Worm (Caenorhabditis elegans) whole organism, L1 larva: ENCODE measurements around the gene F20D6.12.

Source experiments
- C16A3.4 ChIP-seq: fragments of 150-350 bp; optimal IDR thresholded peaks from 2 replicates; lab custom pipeline; 2014; ENCODE audit warnings: missing biosample characterization, missing genetic modification characterization
- alr-1 ChIP-seq: fragments of 200-800 bp; sonication (Bioruptor generic); optimal IDR thresholded peaks from 2 replicates; lab custom pipeline; 2018; ENCODE audit warnings: borderline replicate concordance, mild to moderate bottlenecking, missing genetic modification characterization, missing compliant biosample characterization
- aly-2 ChIP-seq: fragments of 150-350 bp; optimal IDR thresholded peaks from 2 replicates; lab custom pipeline; 2014; ENCODE audit warnings: missing biosample characterization, missing genetic modification characterization
- ceh-82 ChIP-seq, 3 experiments: fragments of 150-350 bp in 1 of 3; sonication (generic microtip) in 2 of 3; optimal IDR thresholded peaks; 2 replicates each; lab custom pipeline; 2014 to 2017; ENCODE audit warnings: missing biosample characterization in 3 of 3, missing genetic modification characterization in 3 of 3
- efl-1 ChIP-seq, 4 experiments: fragments of 150-350 bp; optimal IDR thresholded peaks in 3 of 4; peaks in 1 of 4; 1 replicate in 1 of 4; 2 replicates in 3 of 4; lab custom pipeline; 2014; ENCODE audit warnings: missing biosample characterization in 2 of 4, missing genetic modification characterization in 2 of 4, missing genetic modification reagents in 2 of 4
- efl-3 ChIP-seq: fragments of 200-800 bp; sonication (Bioruptor generic); optimal IDR thresholded peaks from 2 replicates; lab custom pipeline; 2018; ENCODE audit warnings: mild to moderate bottlenecking, missing genetic modification characterization, missing compliant biosample characterization
- egl-13 ChIP-seq: sonication (generic microtip); optimal IDR thresholded peaks from 2 replicates; lab custom pipeline; 2016; ENCODE audit warnings: missing genotype, missing genetic modification reagents, missing genetic modification characterization, missing compliant biosample characterization
- elt-2 ChIP-seq: sonication (generic microtip); optimal IDR thresholded peaks from 2 replicates; lab custom pipeline; 2016; ENCODE audit warnings: missing genetic modification characterization, mild to moderate bottlenecking, inconsistent platforms, missing compliant biosample characterization, missing genetic modification reagents
- ets-5 ChIP-seq: fragments of 200-800 bp; sonication (Bioruptor generic); IDR thresholded peaks from 2 replicates; pipeline ENCODE4 v1.3.6; 2022; ENCODE audit warnings: missing genetic modification characterization, missing compliant biosample characterization
- fkh-4 ChIP-seq: sonication (generic microtip); optimal IDR thresholded peaks from 2 replicates; lab custom pipeline; 2016; ENCODE audit warnings: missing compliant biosample characterization, missing genetic modification characterization, borderline replicate concordance
- fkh-8 ChIP-seq: sonication (generic microtip); optimal IDR thresholded peaks from 2 replicates; lab custom pipeline; 2016; ENCODE audit warnings: mild to moderate bottlenecking, missing genetic modification characterization, missing compliant biosample characterization
- fos-1 ChIP-seq: fragments of 150-350 bp; optimal IDR thresholded peaks from 2 replicates; lab custom pipeline; 2014; ENCODE audit warnings: missing biosample characterization, missing genetic modification characterization
- irx-1 ChIP-seq: sonication (generic microtip); optimal IDR thresholded peaks from 2 replicates; lab custom pipeline; 2016; ENCODE audit warnings: missing genetic modification characterization, missing compliant biosample characterization
- jun-1 ChIP-seq: fragments of 150-350 bp; optimal IDR thresholded peaks from 2 replicates; lab custom pipeline; 2014; ENCODE audit warnings: missing biosample characterization, missing genetic modification reagents, missing genetic modification characterization
- lin-13 ChIP-seq: fragments of 150-350 bp; optimal IDR thresholded peaks from 2 replicates; lab custom pipeline; 2014; ENCODE audit warnings: missing biosample characterization, missing genetic modification reagents, missing genetic modification characterization
- lin-14 ChIP-seq: fragments of 200-800 bp; sonication (Bioruptor generic); optimal IDR thresholded peaks from 2 replicates; lab custom pipeline; 2018; ENCODE audit warnings: mild to moderate bottlenecking, missing genetic modification characterization, moderate library complexity, missing compliant biosample characterization
- lsy-2 ChIP-seq, 2 experiments: fragments of 150-350 bp; optimal IDR thresholded peaks; 2 replicates each; lab custom pipeline; 2014; ENCODE audit warnings: missing biosample characterization in 2 of 2, missing genetic modification characterization in 2 of 2
- mdl-1 ChIP-seq, 2 experiments: fragments of 150-350 bp; optimal IDR thresholded peaks; 2 replicates each; lab custom pipeline; 2014 to 2017; ENCODE audit warnings: missing biosample characterization in 2 of 2, missing genetic modification characterization in 2 of 2, inconsistent platforms in 1 of 2
- nhr-12 ChIP-seq: sonication (generic microtip); optimal IDR thresholded peaks from 2 replicates; lab custom pipeline; 2017; ENCODE audit warnings: missing biosample characterization, missing genetic modification characterization
- nhr-20 ChIP-seq: sonication (generic microtip); optimal IDR thresholded peaks from 2 replicates; lab custom pipeline; 2016; ENCODE audit warnings: mild to moderate bottlenecking, missing genetic modification characterization, missing compliant biosample characterization
- nhr-237 ChIP-seq: fragments of 150-350 bp; optimal IDR thresholded peaks from 2 replicates; lab custom pipeline; 2014; ENCODE audit warnings: missing biosample characterization, missing genetic modification characterization
- nhr-47 ChIP-seq: sonication (generic microtip); optimal IDR thresholded peaks from 2 replicates; lab custom pipeline; 2016; ENCODE audit warnings: mild to moderate bottlenecking, missing genetic modification characterization, moderate library complexity, missing compliant biosample characterization
- nhr-71 ChIP-seq: sonication (generic microtip); optimal IDR thresholded peaks from 2 replicates; lab custom pipeline; 2016; ENCODE audit warnings: mild to moderate bottlenecking, missing genetic modification characterization, moderate library complexity, missing compliant biosample characterization
- nhr-76 ChIP-seq: sonication (generic microtip); optimal IDR thresholded peaks from 2 replicates; lab custom pipeline; 2017; ENCODE audit warnings: missing biosample characterization, missing genetic modification characterization
- nhr-77 ChIP-seq: fragments of 150-350 bp; optimal IDR thresholded peaks from 2 replicates; lab custom pipeline; 2014; ENCODE audit warnings: missing biosample characterization, missing genetic modification characterization
- nhr-85 ChIP-seq: sonication (generic microtip); peaks from one replicate; lab custom pipeline; 2016; ENCODE audit warnings: missing genetic modification characterization, inconsistent platforms, missing compliant biosample characterization
- nhr-90 ChIP-seq: sonication (generic microtip); optimal IDR thresholded peaks from 2 replicates; lab custom pipeline; 2016; ENCODE audit warnings: mild to moderate bottlenecking, missing genetic modification characterization, missing compliant biosample characterization; ENCODE audit not compliant: poor library complexity
- pag-3 ChIP-seq: sonication (generic microtip); optimal IDR thresholded peaks from 2 replicates; lab custom pipeline; 2017; ENCODE audit warnings: missing genetic modification characterization, mild to moderate bottlenecking, missing compliant biosample characterization, antibody characterized with exemption, borderline replicate concordance; ENCODE audit not compliant: insufficient read depth
- pqm-1 ChIP-seq: sonication (generic microtip); optimal IDR thresholded peaks from 3 replicates; lab custom pipeline; 2017; ENCODE audit warnings: missing biosample characterization, missing genetic modification characterization
- rnt-1 ChIP-seq: sonication (generic microtip); optimal IDR thresholded peaks from 2 replicates; lab custom pipeline; 2016; ENCODE audit warnings: mild to moderate bottlenecking, missing genetic modification characterization, moderate library complexity, missing compliant biosample characterization
- snpc-4 ChIP-seq: fragments of 150-350 bp; optimal IDR thresholded peaks from 2 replicates; lab custom pipeline; 2014; ENCODE audit warnings: missing biosample characterization, missing genetic modification characterization
- snu-23 ChIP-seq: sonication (generic microtip); optimal IDR thresholded peaks from 2 replicates; lab custom pipeline; 2016; ENCODE audit warnings: missing genetic modification characterization, missing compliant biosample characterization
- sptf-1 ChIP-seq: fragments of 150-350 bp; optimal IDR thresholded peaks from 2 replicates; lab custom pipeline; 2014; ENCODE audit warnings: missing biosample characterization, missing genetic modification characterization
- swsn-7 ChIP-seq: sonication (generic microtip); optimal IDR thresholded peaks from 2 replicates; lab custom pipeline; 2016; ENCODE audit warnings: missing genetic modification characterization, missing compliant biosample characterization
- tbx-2 ChIP-seq: sonication (generic microtip); optimal IDR thresholded peaks from 2 replicates; lab custom pipeline; 2016; ENCODE audit warnings: missing genetic modification characterization, missing compliant biosample characterization
- unc-130 ChIP-seq: fragments of 150-350 bp; optimal IDR thresholded peaks from 2 replicates; lab custom pipeline; 2017; ENCODE audit warnings: missing biosample characterization, missing genetic modification characterization, inconsistent platforms
- unc-30 ChIP-seq: sonication (generic microtip); optimal IDR thresholded peaks from 2 replicates; lab custom pipeline; 2017; ENCODE audit warnings: missing biosample characterization, missing genetic modification characterization
- vab-15 ChIP-seq: sonication (generic microtip); optimal IDR thresholded peaks from 2 replicates; lab custom pipeline; 2017; ENCODE audit warnings: missing genotype, mild to moderate bottlenecking, missing genetic modification characterization, missing compliant biosample characterization
- xbp-1 ChIP-seq: sonication (generic microtip); optimal IDR thresholded peaks from 2 replicates; lab custom pipeline; 2016; ENCODE audit warnings: missing genetic modification characterization, missing compliant biosample characterization
- zag-1 ChIP-seq: fragments of 150-350 bp; optimal IDR thresholded peaks from 2 replicates; lab custom pipeline; 2014; ENCODE audit warnings: missing biosample characterization, missing genetic modification characterization
- zip-4 ChIP-seq: fragments of 200-800 bp; sonication (Bioruptor generic); optimal IDR thresholded peaks from 2 replicates; lab custom pipeline; 2018; ENCODE audit warnings: mild to moderate bottlenecking, missing genetic modification characterization, moderate library complexity, missing compliant biosample characterization

F20D6.12 gene

DNA sequence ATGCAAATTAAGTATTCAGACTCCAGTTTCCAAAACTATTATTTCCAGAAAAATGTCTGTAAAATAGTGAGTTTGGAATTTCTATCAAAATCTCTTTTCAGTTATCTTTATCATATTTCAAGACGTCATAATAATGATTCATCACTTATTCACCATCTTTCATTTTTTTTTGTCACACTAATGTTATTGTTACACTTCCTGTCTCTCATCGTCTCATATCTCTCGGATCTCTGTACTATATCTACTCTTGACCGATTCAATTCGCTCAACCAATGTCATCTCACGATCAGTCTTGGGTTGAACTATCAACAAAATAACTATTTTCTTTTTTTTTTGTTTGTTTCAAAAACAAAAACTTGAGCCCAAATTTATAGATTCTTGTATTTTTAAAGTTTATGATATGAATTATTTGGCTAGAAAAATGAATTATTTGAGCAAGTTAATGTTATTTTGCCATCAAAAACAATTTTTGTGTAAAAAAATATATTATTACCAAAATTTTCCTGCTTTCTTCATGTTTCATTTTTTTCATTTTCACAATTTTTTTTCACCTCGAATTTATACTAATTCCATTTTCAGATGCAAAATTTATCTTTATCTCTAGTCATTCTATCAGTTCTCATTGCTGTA is 11.4 kb upstream of the F20D6.12 start, which contains the start of gene cri-2 (continued):
- peak; percentile 68 for TF ChIP-seq nhr-85 (tag; lab: Kevin White, UChicago)

DNA sequence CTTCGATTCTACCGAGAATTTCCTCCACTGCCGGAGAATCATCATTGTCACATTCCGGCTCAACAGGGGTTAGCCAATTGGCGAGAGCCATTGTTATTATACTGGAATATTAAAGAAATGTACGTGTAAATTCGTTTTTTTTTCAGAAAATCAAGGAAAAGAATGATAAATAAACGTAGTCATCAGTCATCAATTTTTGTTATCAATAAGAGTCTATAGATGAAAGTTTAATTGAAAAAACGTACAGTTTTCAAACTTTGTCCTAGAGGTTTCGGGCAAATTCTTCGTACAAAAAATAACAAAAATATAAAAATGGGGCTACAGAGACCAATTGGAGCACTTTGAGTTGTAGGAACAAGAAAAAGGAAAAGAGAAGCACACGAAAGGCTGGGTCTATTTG is 9.1 kb upstream of the F20D6.12 start, which contains the start of gene F20D6.11:
Gene F20D6.11 (minus strand): TSS at position 101 of the 400 bp plus-strand sequence.
- TF ChIP-seq C16A3.4 (tag; lab: Kevin White, UChicago) (no peak), unc-30 (tag; lab: Kevin White, UChicago) (no peak), nhr-237 (no peak), nhr-47 (tag; lab: Kevin White, UChicago) (no peak), unc-130 (no peak), pag-3 (tag; lab: Kevin White, UChicago) (no peak), lin-13 (no peak), nhr-71 (tag; lab: Kevin White, UChicago) (no peak), pqm-1 (tag; lab: Kevin White, UChicago) (no peak), ceh-82 (tag; optimal IDR thresholded peaks at IDR 0.05; lab: Kevin White, UChicago) (no peak), efl-3 (no peak), lin-14 (GFP tag; lab: Kevin White, UChicago) (no peak), nhr-77 (tag; lab: Kevin White, UChicago) (no peak), irx-1 (tag; lab: Kevin White, UChicago) (no peak), nhr-90 (tag; lab: Kevin White, UChicago) (no peak), ets-5 (GFP tag; lab: Robert Waterston, UW) (no peak), jun-1 (tag; lab: Kevin White, UChicago) (no peak), nhr-20 (tag; lab: Kevin White, UChicago) (no peak)

DNA sequence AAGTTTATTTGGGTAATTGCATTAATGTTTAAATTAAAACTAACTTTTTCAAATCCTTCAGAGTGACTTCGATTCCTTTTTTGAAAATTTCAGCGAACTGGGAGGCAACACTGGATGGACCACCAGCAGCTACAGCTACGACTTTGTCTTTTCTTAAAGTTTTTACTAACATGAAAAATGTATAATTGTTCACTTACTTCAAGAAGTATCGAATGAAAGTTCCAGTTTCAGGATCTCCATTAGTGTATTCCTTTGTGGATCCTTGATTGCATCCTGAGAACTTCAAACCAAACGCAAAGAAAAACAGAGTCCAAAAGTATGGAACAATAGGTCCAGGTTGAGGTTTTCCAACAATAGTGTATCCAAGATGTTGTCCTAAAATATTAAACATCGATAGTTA is 7.1 kb upstream of the F20D6.12 start:
- TF ChIP-seq efl-1 (optimal IDR thresholded peaks at IDR 0.05; lab: Kevin White, UChicago): no peak
- TF ChIP-seq efl-1 (GFP tag; optimal IDR thresholded peaks at IDR 0.05 in 1 of 2; lab: Kevin White, UChicago): peak in 1 of 2 experiments; percentile 67
- TF ChIP-seq nhr-12 (tag; lab: Kevin White, UChicago): no peak
- no peak for TF ChIP-seq nhr-237

DNA sequence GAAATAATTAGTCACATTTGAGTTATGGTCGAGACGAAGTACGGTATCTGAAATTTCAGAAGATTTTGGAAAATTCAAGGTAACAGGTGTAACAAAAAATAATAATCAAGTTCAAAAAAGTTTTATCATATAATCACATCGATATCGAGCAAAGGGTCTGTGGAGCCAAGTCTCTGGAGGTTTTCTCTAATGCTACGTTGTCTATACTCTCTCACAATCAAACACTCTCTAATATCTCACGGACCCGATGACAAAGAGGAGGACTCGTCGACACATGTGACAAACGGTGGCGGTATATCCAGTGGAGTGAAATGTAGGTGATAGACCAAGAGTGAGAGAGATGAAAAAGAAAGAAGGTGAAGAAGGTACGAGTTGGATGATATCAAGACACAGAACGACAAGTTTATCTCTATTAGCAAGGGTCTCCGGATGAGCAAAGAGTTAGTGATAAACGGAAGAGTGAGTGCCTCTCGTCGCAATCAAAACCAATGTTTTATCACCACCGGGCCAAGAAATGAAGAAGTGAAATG is 6.0 kb upstream of the F20D6.12 start, which contains the start of gene F20D6.10:
Gene F20D6.10 (minus strand): TSS at position 51 of the 530 bp plus-strand sequence.
- TF ChIP-seq unc-130: peak; percentile 19
- no peak for TF ChIP-seq mdl-1 (tag; optimal IDR thresholded peaks at IDR 0.05; lab: Kevin White, UChicago)
- peak; percentile 78 for TF ChIP-seq rnt-1 (tag; lab: Kevin White, UChicago)
- no peak for TF ChIP-seq zag-1 (tag; lab: Kevin White, UChicago)
- TF ChIP-seq fkh-4: no peak
- TF ChIP-seq efl-1 (optimal IDR thresholded peaks at IDR 0.05; lab: Kevin White, UChicago): peak in 1 of 2 experiments; percentile 5
- TF ChIP-seq efl-1 (GFP tag; optimal IDR thresholded peaks at IDR 0.05 in 1 of 2; lab: Kevin White, UChicago): peak in 1 of 2 experiments; percentile 20
- TF ChIP-seq nhr-20 (tag; lab: Kevin White, UChicago): peak; percentile 12
- no peak for TF ChIP-seq sptf-1 (tag; lab: Kevin White, UChicago)
- TF ChIP-seq zip-4 (GFP tag; lab: Kevin White, UChicago): no peak
- TF ChIP-seq nhr-71 (tag; lab: Kevin White, UChicago): peak; percentile 71
- TF ChIP-seq lin-14 (GFP tag; lab: Kevin White, UChicago): peak; percentile 59
- no peak for TF ChIP-seq snpc-4 (tag; lab: Kevin White, UChicago)
- peak; percentile 22 for TF ChIP-seq snu-23
- no peak for TF ChIP-seq vab-15 (tag; lab: Kevin White, UChicago)
- no peak for TF ChIP-seq lin-13
- TF ChIP-seq lsy-2 (tag; optimal IDR thresholded peaks at IDR 0.05; lab: Kevin White, UChicago): peak; percentile 30 to 44

DNA sequence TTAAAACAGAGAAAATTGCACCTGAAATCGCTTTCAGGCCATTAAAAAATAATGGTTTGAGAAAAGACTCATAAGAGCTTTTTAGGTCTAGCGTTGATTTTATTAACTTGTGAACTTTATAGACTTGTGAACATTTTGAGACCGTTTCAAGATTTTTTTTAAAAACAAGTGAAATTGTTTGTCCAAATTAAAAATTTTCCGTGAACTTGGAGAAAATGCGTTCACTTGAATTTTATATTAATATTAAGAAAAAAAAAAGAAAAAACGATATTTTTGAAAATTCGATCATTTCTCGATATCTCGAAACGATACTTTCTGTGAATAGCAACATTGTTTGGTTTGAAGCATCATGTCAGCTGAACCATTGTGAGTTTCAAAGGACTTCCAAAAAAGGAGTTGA is 514 bp upstream of the F20D6.12 start, which contains the start of gene F20D6.1:
Gene F20D6.1 (plus strand): TSS at position 301 of the 400 bp plus-strand sequence.
- TF ChIP-seq fos-1 (no peak), zip-4 (GFP tag; lab: Kevin White, UChicago) (no peak), aly-2 (tag; lab: Kevin White, UChicago) (no peak), nhr-76 (no peak), nhr-237 (no peak), nhr-77 (tag; lab: Kevin White, UChicago) (no peak), mdl-1 (tag; optimal IDR thresholded peaks at IDR 0.05; lab: Kevin White, UChicago) (no peak), tbx-2 (tag; lab: Kevin White, UChicago) (no peak), lin-14 (GFP tag; lab: Kevin White, UChicago) (no peak), unc-30 (tag; lab: Kevin White, UChicago) (no peak), egl-13 (tag; lab: Kevin White, UChicago) (no peak), alr-1 (no peak), xbp-1 (no peak), fkh-8 (tag; lab: Kevin White, UChicago) (no peak), elt-2 (tag; lab: Kevin White, UChicago) (no peak), efl-3 (no peak), swsn-7 (tag; lab: Kevin White, UChicago) (no peak), nhr-90 (tag; lab: Kevin White, UChicago) (no peak)
